Worm (Caenorhabditis elegans) whole organism, late embryonic: ENCODE data around the gene npr-11.

Experiments
- nfya-1 ChIP-seq: sonication (generic microtip); optimal IDR thresholded peaks from 2 replicates; lab custom pipeline; 2017; ENCODE audit warnings: missing genetic modification characterization, mild to moderate bottlenecking, missing compliant biosample characterization, antibody characterized with exemption, moderate library complexity
- pqm-1 ChIP-seq: sonication (generic microtip); optimal IDR thresholded peaks from 2 replicates; lab custom pipeline; 2016; ENCODE audit warnings: missing genetic modification characterization, missing compliant biosample characterization
- pros-1 ChIP-seq: fragments of 150-350 bp; optimal IDR thresholded peaks from 2 replicates; lab custom pipeline; 2014; ENCODE audit warnings: missing biosample characterization, missing genetic modification reagents, missing genetic modification characterization
- sox-2 ChIP-seq: fragments of 200-800 bp; sonication (Bioruptor generic); IDR thresholded peaks from 2 replicates; pipeline ENCODE4 v1.3.6; 2022; ENCODE audit warnings: missing genetic modification reagents, missing genetic modification characterization, missing compliant biosample characterization

- TF ChIP-seq pqm-1, result no peak
- no peak for TF ChIP-seq nfya-1 (tag; lab: Kevin White, UChicago)
- TF ChIP-seq pros-1 (tag; lab: Kevin White, UChicago), result no peak
- no peak for TF ChIP-seq sox-2 (GFP tag; lab: Robert Waterston, UW)
These were observed 11.2 kb downstream of the npr-11 start for ce11 chrX:1244235-1244634.
